Worm (Caenorhabditis elegans): ENCODE results near the gene col-128.

The col-128 gene

ce11 chrIV:11592820-11593219 lies 41.1 kb upstream of the col-128 start:
- TF ChIP-seq tbx-7 (tag; optimal IDR thresholded peaks at IDR 0.05) (no peak), C08G9.2 (tag; optimal IDR thresholded peaks at IDR 0.05) (peak; percentile 55), ama-1 (optimal IDR thresholded peaks at IDR 0.05) (no peak), zip-5 (tag; optimal IDR thresholded peaks at IDR 0.05) (peak; percentile 66), lin-11 (tag; optimal IDR thresholded peaks at IDR 0.05) (no peak), ets-4 (tag; optimal IDR thresholded peaks at IDR 0.05) (peak; percentile 44), ceh-45 (GFP tag; IDR thresholded peaks at IDR 0.05) (no peak), ref-2 (tag; optimal IDR thresholded peaks at IDR 0.05) (no peak), hlh-15 (tag; optimal IDR thresholded peaks at IDR 0.05) (no peak), ceh-2 (tag; optimal IDR thresholded peaks at IDR 0.05) (peak; percentile 36), ceh-31 (tag; optimal IDR thresholded peaks at IDR 0.05) (peak; percentile 12), pag-3 (tag; optimal IDR thresholded peaks at IDR 0.05; ENCODE audit: borderline replicate concordance) (no peak), ceh-24 (tag; optimal IDR thresholded peaks at IDR 0.05) (no peak), unc-86 (tag; optimal IDR thresholded peaks at IDR 0.05) (no peak)

DNA sequence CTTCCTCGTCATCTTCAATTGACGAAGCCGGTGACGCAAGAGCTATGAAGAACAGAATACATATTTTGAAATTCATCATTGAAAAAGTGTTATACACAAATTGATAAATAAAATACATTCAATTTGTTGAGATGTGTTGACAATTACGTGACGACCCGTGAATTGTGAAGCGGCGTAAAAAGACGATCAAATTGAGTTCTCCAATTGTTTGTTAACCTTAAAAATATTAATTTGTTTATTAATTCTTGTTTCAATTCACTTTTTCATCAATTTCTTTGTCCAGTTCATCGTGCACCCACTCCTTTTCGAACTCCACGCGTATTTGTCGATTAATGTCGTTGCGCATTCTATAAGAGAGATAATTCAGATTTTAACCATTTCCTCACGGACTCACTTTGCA lies 40.4 kb upstream of the col-128 start, which contains the start of gene spe-36:
Gene spe-36, minus strand, starts transcription at position 101 of the 400 bp plus-strand sequence.
- TF ChIP-seq ceh-30 (tag; optimal IDR thresholded peaks at IDR 0.05) (no peak), ttx-3 (tag; optimal IDR thresholded peaks at IDR 0.05) (no peak), hlh-30 (tag; optimal IDR thresholded peaks at IDR 0.05; ENCODE audit: insufficient read depth) (no peak), ceh-31 (tag; optimal IDR thresholded peaks at IDR 0.05) (no peak), ztf-16 (tag; optimal IDR thresholded peaks at IDR 0.05) (no peak), ceh-6 (GFP tag; optimal IDR thresholded peaks at IDR 0.05) (no peak), ceh-9 (tag; optimal IDR thresholded peaks at IDR 0.05) (no peak), fkh-10 (GFP tag; optimal IDR thresholded peaks at IDR 0.05) (no peak), ceh-19 (GFP tag; optimal IDR thresholded peaks at IDR 0.05) (no peak), pros-1 (tag; optimal IDR thresholded peaks at IDR 0.05) (no peak), sox-4 (tag; optimal IDR thresholded peaks at IDR 0.05) (no peak), ref-2 (tag; optimal IDR thresholded peaks at IDR 0.05) (no peak), unc-3 (GFP tag; conservative IDR thresholded peaks at IDR 0.05) (no peak), unc-3 (tag; optimal IDR thresholded peaks at IDR 0.05) (no peak), ceh-34 (tag; optimal IDR thresholded peaks at IDR 0.05) (no peak), dve-1 (tag; optimal IDR thresholded peaks at IDR 0.05) (no peak), hlh-15 (tag; optimal IDR thresholded peaks at IDR 0.05) (no peak)

DNA sequence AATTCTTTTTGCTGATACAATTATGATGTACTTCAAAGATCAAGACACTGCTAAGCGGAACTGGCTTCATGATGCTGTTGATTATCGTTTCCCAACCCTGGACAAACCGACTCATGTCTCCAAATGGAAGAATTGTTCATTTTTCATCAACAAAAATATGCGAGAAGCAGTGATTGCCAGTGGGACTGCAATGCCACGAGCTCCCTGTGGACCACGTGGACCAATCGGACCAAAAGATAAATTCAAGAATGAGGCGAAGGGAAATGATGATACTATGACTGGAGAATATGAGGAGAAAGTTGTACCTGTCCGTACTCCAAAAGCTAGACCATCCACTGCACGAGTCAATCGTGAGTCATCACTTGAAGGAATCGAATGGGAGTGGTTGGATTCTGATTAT lies 34.7 kb upstream of the col-128 start:
- TF ChIP-seq ceh-45 (GFP tag; IDR thresholded peaks at IDR 0.05) (no peak), pha-2 (tag; optimal IDR thresholded peaks at IDR 0.05) (no peak), K09A11.1 (tag; optimal IDR thresholded peaks at IDR 0.05; ENCODE audit: insufficient read depth) (no peak), F13H6.1 (tag; optimal IDR thresholded peaks at IDR 0.05) (no peak), ceh-48 (tag; optimal IDR thresholded peaks at IDR 0.05) (no peak), ttx-3 (tag; optimal IDR thresholded peaks at IDR 0.05) (no peak), Y22D7AL.16 (tag; optimal IDR thresholded peaks at IDR 0.05) (no peak), ceh-9 (tag; optimal IDR thresholded peaks at IDR 0.05) (no peak), ztf-16 (tag; optimal IDR thresholded peaks at IDR 0.05) (no peak), tbx-2 (tag; optimal IDR thresholded peaks at IDR 0.05) (no peak), lin-11 (tag; optimal IDR thresholded peaks at IDR 0.05) (no peak), npax-4 (tag; optimal IDR thresholded peaks at IDR 0.05) (no peak), ceh-34 (tag; optimal IDR thresholded peaks at IDR 0.05) (no peak), lim-6 (tag; optimal IDR thresholded peaks at IDR 0.05) (no peak), unc-55 (GFP tag; optimal IDR thresholded peaks at IDR 0.05) (no peak)

ce11 chrIV:11584853-11585252 lies 33.1 kb upstream of the col-128 start:
- TF ChIP-seq pag-3 (tag; optimal IDR thresholded peaks at IDR 0.05; ENCODE audit: borderline replicate concordance) = no peak
- TF ChIP-seq che-1 (tag; optimal IDR thresholded peaks at IDR 0.05) = no peak
- no peak for TF ChIP-seq fax-1 (tag; optimal IDR thresholded peaks at IDR 0.05)
- no peak for TF ChIP-seq zip-5 (tag; optimal IDR thresholded peaks at IDR 0.05)
